Fruit fly (Drosophila melanogaster): ENCODE data around the gene CG14963.

CG14963 gene

DNA sequence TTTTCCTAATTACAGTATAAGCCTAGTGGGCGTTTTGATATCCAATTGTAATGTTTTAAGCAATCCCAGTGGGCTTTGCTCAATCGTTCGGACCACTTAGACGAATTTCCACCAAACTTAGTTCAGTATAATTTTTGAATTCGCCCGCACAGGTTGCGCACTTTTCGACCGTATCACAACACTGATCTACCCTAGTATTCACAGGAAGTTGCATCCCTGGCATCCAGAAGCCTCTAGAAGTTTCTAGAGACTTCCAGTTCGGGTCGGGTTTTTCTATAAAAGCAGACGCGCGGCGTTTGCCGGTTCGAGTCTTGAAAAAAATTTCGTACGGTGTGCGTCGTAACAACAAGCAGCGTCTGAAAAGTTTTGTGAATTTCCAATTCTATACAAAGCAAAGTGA lies 20.6 kb upstream of the CG14963 start, which contains the start of gene Hsp83 (continued):
- TF ChIP-seq unc-4 (GFP tag; IDR thresholded peaks at IDR 0.05; ENCODE audit: partially characterized antibody) (peak; percentile 0; the same call in 1 of the 2 replicates), Poxn (GFP tag; IDR thresholded peaks at IDR 0.05) (peak; percentile 40; the same call in 1 of the 2 replicates), ATbp (GFP tag; optimal IDR thresholded peaks at IDR 0.05) (peak; percentile 97), CG32767 (GFP tag; IDR thresholded peaks at IDR 0.05) (peak; percentile 86), CG2889 (GFP tag; IDR thresholded peaks at IDR 0.05) (peak; percentile 81), hth (optimal IDR thresholded peaks at IDR 0.05) (no peak), caup (GFP tag; optimal IDR thresholded peaks at IDR 0.05; ENCODE audit: severe bottlenecking) (peak; percentile 100), inv (GFP tag; IDR thresholded peaks at IDR 0.05; ENCODE audit: partially characterized antibody) (no peak), CG3726 (GFP tag; IDR thresholded peaks at IDR 0.05) (peak; percentile 90), Kr (GFP tag; optimal IDR thresholded peaks at IDR 0.05) (peak; percentile 94), Dad (GFP tag; optimal IDR thresholded peaks at IDR 0.05) (peak; percentile 95), Chrac-16 (GFP tag; optimal IDR thresholded peaks at IDR 0.05) (peak; percentile 79), lov (optimal IDR thresholded peaks at IDR 0.05) (no peak), lov (GFP tag; IDR thresholded peaks at IDR 0.05) (peak; percentile 98), Tbp (GFP tag; optimal IDR thresholded peaks at IDR 0.05) (no peak), CG13296 (GFP tag; optimal IDR thresholded peaks at IDR 0.05) (peak; percentile 99), crp (GFP tag; optimal IDR thresholded peaks at IDR 0.05) (no peak), grau (tag; optimal IDR thresholded peaks at IDR 0.05) (peak; percentile 90), CG12744 (GFP tag; optimal IDR thresholded peaks at IDR 0.05) (peak; percentile 94), gce (GFP tag; IDR thresholded peaks at IDR 0.05) (peak; percentile 98), tna (GFP tag; IDR thresholded peaks at IDR 0.05; ENCODE audit: partially characterized antibody) (no peak), CG6254 (GFP tag; optimal IDR thresholded peaks at IDR 0.05) (peak; percentile 95), CG14667 (GFP tag; IDR thresholded peaks at IDR 0.05) (peak; percentile 31; the same call in 1 of the 2 replicates), pb (GFP tag; optimal IDR thresholded peaks at IDR 0.05) (peak; percentile 96), bcd (GFP tag; optimal IDR thresholded peaks at IDR 0.05) (peak; percentile 96), CG7271 (tag; optimal IDR thresholded peaks at IDR 0.05) (peak; percentile 97), CG32532 (GFP tag; IDR thresholded peaks at IDR 0.05) (peak; percentile 95), lbe (GFP tag; optimal IDR thresholded peaks at IDR 0.05) (peak; percentile 95), Side (GFP tag; optimal IDR thresholded peaks at IDR 0.05) (peak; percentile 98), CG30020 (tag; optimal IDR thresholded peaks at IDR 0.05) (peak; percentile 48), CG3995 (GFP tag; optimal IDR thresholded peaks at IDR 0.05) (peak; percentile 81), CG31388 (GFP tag; optimal IDR thresholded peaks at IDR 0.05) (peak; percentile 58), Ets97D (GFP tag; optimal IDR thresholded peaks at IDR 0.05) (peak; percentile 100), Gug (GFP tag; IDR thresholded peaks at IDR 0.05) (peak; percentile 55; the same call in 2 of the 4 replicates), CG15601 (tag; optimal IDR thresholded peaks at IDR 0.05) (peak; percentile 93), peb (GFP tag; IDR thresholded peaks at IDR 0.05) (0 out of 2 replicates have a peak, but pooled peaks have one; percentile 62), ssp (GFP tag; IDR thresholded peaks at IDR 0.05) (peak; percentile 65), CG15514 (GFP tag; optimal IDR thresholded peaks at IDR 0.05) (no peak), Jarid2 (GFP tag; optimal IDR thresholded peaks at IDR 0.05) (peak; percentile 87), zen (tag; optimal IDR thresholded peaks at IDR 0.05) (peak; percentile 66), al (GFP tag; IDR thresholded peaks at IDR 0.05) (peak; percentile 70), Blimp-1 (GFP tag; optimal IDR thresholded peaks at IDR 0.05) (peak; percentile 79), CG6791 (GFP tag; IDR thresholded peaks at IDR 0.05; ENCODE audit: partially characterized antibody) (peak; percentile 23; the same call in 1 of the 3 replicates), CG9215 (GFP tag; IDR thresholded peaks at IDR 0.05) (peak; percentile 60), Gsc (GFP tag; IDR thresholded peaks at IDR 0.05) (no peak), CG33557 (GFP tag; optimal IDR thresholded peaks at IDR 0.05) (peak; percentile 95), otp (GFP tag; IDR thresholded peaks at IDR 0.05) (peak; percentile 98), CG8944 (GFP tag; optimal IDR thresholded peaks at IDR 0.05) (peak; percentile 69), CG7786 (GFP tag; optimal IDR thresholded peaks at IDR 0.05) (peak; percentile 89), CG15696 (tag; optimal IDR thresholded peaks at IDR 0.05) (peak; percentile 36), mam (GFP tag; optimal IDR thresholded peaks at IDR 0.05) (peak; percentile 79)
